Worm (Caenorhabditis elegans): ENCODE results near the gene pqe-1.

Gene pqe-1

ce11 chrIII:5294867-5295266, 16.2 kb upstream of the pqe-1 start (continued):
- TF ChIP-seq bed-2 (GFP tag; IDR thresholded peaks at IDR 0.05): no peak
- TF ChIP-seq nhr-179 (tag; optimal IDR thresholded peaks at IDR 0.05): peak; percentile 5
- TF ChIP-seq nhr-90 (tag; optimal IDR thresholded peaks at IDR 0.05): no peak
- TF ChIP-seq Y56A3A.18 (GFP tag; IDR thresholded peaks at IDR 0.05): peak; percentile 85
- TF ChIP-seq akir-1 (GFP tag; optimal IDR thresholded peaks at IDR 0.05): no peak
- TF ChIP-seq egl-44 (GFP tag; IDR thresholded peaks at IDR 0.05): peak; percentile 70
- TF ChIP-seq mxl-1 (tag; optimal IDR thresholded peaks at IDR 0.05): peak; percentile 81
- no peak for TF ChIP-seq F37B4.10 (GFP tag; IDR thresholded peaks at IDR 0.05)
- peak; percentile 96 for TF ChIP-seq ztf-25 (GFP tag; IDR thresholded peaks at IDR 0.05)
- TF ChIP-seq ama-1 (optimal IDR thresholded peaks at IDR 0.05): no peak
- TF ChIP-seq ama-1 (GFP tag; optimal IDR thresholded peaks at IDR 0.05): peak; percentile 44 to 86
- TF ChIP-seq unc-130 (GFP tag; optimal IDR thresholded peaks at IDR 0.05): peak; percentile 47
- TF ChIP-seq somi-1 (GFP tag; optimal IDR thresholded peaks at IDR 0.05): peak; percentile 80
- TF ChIP-seq madf-10 (tag; optimal IDR thresholded peaks at IDR 0.05): peak; percentile 59
- TF ChIP-seq ceh-100 (GFP tag; IDR thresholded peaks at IDR 0.05): peak; percentile 66
- peak; percentile 49 for TF ChIP-seq ztf-26 (tag; optimal IDR thresholded peaks at IDR 0.05)
- TF ChIP-seq efl-1 (GFP tag; optimal IDR thresholded peaks at IDR 0.05): no peak
- TF ChIP-seq madf-3 (GFP tag; IDR thresholded peaks at IDR 0.05): no peak
- TF ChIP-seq nfya-2 (GFP tag; IDR thresholded peaks at IDR 0.05): 0 out of 2 replicates have a peak, but pooled peaks have one; percentile 61
- no peak for TF ChIP-seq F22D6.2 (tag; optimal IDR thresholded peaks at IDR 0.05)
- peak; percentile 81 for TF ChIP-seq F57C9.4 (tag; optimal IDR thresholded peaks at IDR 0.05)
- TF ChIP-seq die-1 (tag; optimal IDR thresholded peaks at IDR 0.05): peak; percentile 93
- TF ChIP-seq ztf-22 (GFP tag; optimal IDR thresholded peaks at IDR 0.05): no peak
- peak; percentile 45 for TF ChIP-seq B0035.1 (tag; optimal IDR thresholded peaks at IDR 0.05)
- TF ChIP-seq aptf-2 (GFP tag; conservative IDR thresholded peaks at IDR 0.05): no peak
- TF ChIP-seq F33H1.4 (GFP tag; IDR thresholded peaks at IDR 0.05): peak; percentile 57
- peak; percentile 87 for TF ChIP-seq ceh-40 (GFP tag; IDR thresholded peaks at IDR 0.05)
- TF ChIP-seq lin-26 (GFP tag; IDR thresholded peaks at IDR 0.05): peak; percentile 94
- TF ChIP-seq attf-5 (GFP tag; optimal IDR thresholded peaks at IDR 0.05): peak; percentile 65
- TF ChIP-seq B0019.2 (GFP tag; conservative IDR thresholded peaks at IDR 0.05): no peak
- peak; percentile 50; the same call in 1 of the 2 replicates for TF ChIP-seq lir-1 (GFP tag; conservative IDR thresholded peaks at IDR 0.05)
- no peak for TF ChIP-seq fkh-3 (tag; optimal IDR thresholded peaks at IDR 0.05)

- TF ChIP-seq zim-3 (tag; optimal IDR thresholded peaks at IDR 0.05): no peak
- no peak for TF ChIP-seq sea-2 (GFP tag; IDR thresholded peaks at IDR 0.05)
- TF ChIP-seq B0261.1 (tag; optimal IDR thresholded peaks at IDR 0.05): no peak
- no peak for TF ChIP-seq ceh-27 (GFP tag; optimal IDR thresholded peaks at IDR 0.05)
- no peak for TF ChIP-seq ceh-91 (GFP tag; IDR thresholded peaks at IDR 0.05)
- no peak for TF ChIP-seq F33H1.4 (GFP tag; IDR thresholded peaks at IDR 0.05)
- TF ChIP-seq attf-5 (GFP tag; optimal IDR thresholded peaks at IDR 0.05): no peak
- no peak for TF ChIP-seq Y53F4B.3 (GFP tag; IDR thresholded peaks at IDR 0.05)
- no peak for TF ChIP-seq lsy-27 (tag; optimal IDR thresholded peaks at IDR 0.05; ENCODE audit: borderline replicate concordance, insufficient read depth)
- no peak for TF ChIP-seq ceh-79 (tag; optimal IDR thresholded peaks at IDR 0.05)
- no peak for TF ChIP-seq lin-35 (GFP tag; optimal IDR thresholded peaks at IDR 0.05)
- TF ChIP-seq nhr-120 (GFP tag; IDR thresholded peaks at IDR 0.05): no peak
- no peak for TF ChIP-seq K12H6.12 (tag; optimal IDR thresholded peaks at IDR 0.05)
- no peak for TF ChIP-seq ccch-3 (GFP tag; optimal IDR thresholded peaks at IDR 0.05)
- TF ChIP-seq atf-7 (tag; optimal IDR thresholded peaks at IDR 0.05): no peak
- TF ChIP-seq hlh-26 (GFP tag; conservative IDR thresholded peaks at IDR 0.05): no peak
- no peak for TF ChIP-seq hrde-1 (tag; optimal IDR thresholded peaks at IDR 0.05; ENCODE audit: borderline replicate concordance)
Observed at ce11 chrIII:5301786-5302268, 9.2 kb upstream of the pqe-1 start, which contains the start of the genes T15B12.2 and F52C9.5. TSS of gene T15B12.2 (minus strand) at chrIII:5301886. TSS of gene F52C9.5 (plus strand) at chrIII:5302218.

Data from whole organism, young adult.